Worm (Caenorhabditis elegans) whole organism, midembryonic: Measurements from ENCODE around the gene T01G1.4.

Experiments used
- T22C8.4 ChIP-seq: fragments of 200-800 bp; sonication (Bioruptor generic); IDR thresholded peaks from 2 replicates; pipeline ENCODE4 v1.3.6; 2022; ENCODE audit warnings: missing genetic modification characterization, missing compliant biosample characterization
- flt-1 ChIP-seq: fragments of 200-800 bp; sonication (Bioruptor generic); IDR thresholded peaks from 2 replicates; pipeline ENCODE4 v1.3.6; 2022; ENCODE audit warnings: missing genetic modification characterization, missing compliant biosample characterization
- klf-2 ChIP-seq: fragments of 200-800 bp; sonication (Bioruptor generic); conservative IDR thresholded peaks from 2 replicates; pipeline ENCODE4 v1.3.6; 2022; ENCODE audit warnings: missing genetic modification reagents, missing genetic modification characterization, missing compliant biosample characterization
- med-1 ChIP-seq: sonication (generic microtip); optimal IDR thresholded peaks from 2 replicates; lab custom pipeline; 2017; ENCODE audit warnings: missing genetic modification characterization, mild to moderate bottlenecking, missing compliant biosample characterization, antibody characterized with exemption, missing genetic modification reagents; ENCODE audit not compliant: insufficient read depth
- ref-1 ChIP-seq: fragments of 200-800 bp; sonication (Bioruptor generic); conservative IDR thresholded peaks from 2 replicates; pipeline ENCODE4 v1.3.6; 2022; ENCODE audit warnings: missing genetic modification reagents, missing genetic modification characterization, missing compliant biosample characterization
- ztf-23 ChIP-seq: fragments of 200-800 bp; sonication (Bioruptor generic); IDR thresholded peaks from 2 replicates; pipeline ENCODE4 v1.3.6; 2022; ENCODE audit warnings: missing genetic modification reagents, missing genetic modification characterization, missing compliant biosample characterization

DNA sequence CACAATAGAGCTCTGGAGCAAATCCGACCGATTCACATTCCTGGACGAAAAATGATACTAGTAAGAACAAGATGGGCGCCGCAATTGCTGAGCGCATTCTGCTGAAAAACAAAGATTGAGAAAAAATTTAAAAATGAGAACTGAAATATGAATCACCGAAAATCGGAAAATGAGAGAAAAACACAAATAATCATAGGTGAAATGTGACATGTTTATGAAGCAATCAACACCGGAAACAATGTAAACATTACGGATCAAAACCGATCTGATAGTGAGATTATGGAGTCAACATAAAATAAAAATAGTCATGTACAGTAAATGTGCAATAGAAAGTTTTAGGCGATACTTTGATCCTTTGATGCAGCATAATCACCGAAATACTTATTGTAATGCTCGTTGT lies 47.4 kb downstream of the T01G1.4 start, which contains the start of gene dnj-2:
- no peak for TF ChIP-seq T22C8.4 (GFP tag; lab: Robert Waterston, UW)
- no peak for TF ChIP-seq ref-1
- no peak for TF ChIP-seq flt-1
- no peak for TF ChIP-seq med-1 (GFP tag; lab: Kevin White, UChicago)
- no peak for TF ChIP-seq ztf-23 (GFP tag; lab: Robert Waterston, UW)
- TF ChIP-seq klf-2 (GFP tag; lab: Robert Waterston, UW) = no peak
